Worm (Caenorhabditis elegans) whole organism, L4/young adult: ENCODE measurements around the gene R10E9.2.

Source experiments
- W03F9.2 ChIP-seq: fragments of 150-350 bp; optimal IDR thresholded peaks from 2 replicates; lab custom pipeline; 2014; ENCODE audit warnings: missing biosample characterization, missing genetic modification characterization
- dao-5 ChIP-seq: sonication (generic microtip); optimal IDR thresholded peaks from 2 replicates; lab custom pipeline; 2016; ENCODE audit warnings: missing genotype, missing genetic modification characterization, moderate library complexity, missing compliant biosample characterization

DNA sequence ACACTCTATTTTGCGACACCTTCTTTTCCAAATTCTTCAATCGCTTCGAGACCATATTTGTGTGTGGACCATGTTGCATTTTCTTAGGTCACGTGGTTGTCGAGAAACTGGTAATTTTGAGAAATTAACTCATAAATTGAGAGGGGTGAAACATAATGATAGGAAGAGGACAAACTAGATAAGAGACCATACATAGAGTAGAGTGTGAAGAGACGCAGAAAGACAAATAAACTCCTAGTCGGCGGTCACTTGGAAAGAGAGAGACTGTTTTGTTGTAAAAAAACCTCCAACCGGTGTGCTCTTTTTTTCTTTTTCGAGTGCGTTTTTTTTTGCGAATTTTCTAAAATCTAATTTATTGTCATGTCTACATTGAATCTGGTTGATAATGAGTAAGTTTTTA, 4.2 kb downstream of the R10E9.2 start, which contains the start of gene R10E9.3:
- TF ChIP-seq dao-5 (tag; lab: Kevin White, UChicago) (no peak), W03F9.2 (tag; lab: Kevin White, UChicago) (no peak)
